Worm (Caenorhabditis elegans): ENCODE measurements around the gene R02F11.1.

DNA sequence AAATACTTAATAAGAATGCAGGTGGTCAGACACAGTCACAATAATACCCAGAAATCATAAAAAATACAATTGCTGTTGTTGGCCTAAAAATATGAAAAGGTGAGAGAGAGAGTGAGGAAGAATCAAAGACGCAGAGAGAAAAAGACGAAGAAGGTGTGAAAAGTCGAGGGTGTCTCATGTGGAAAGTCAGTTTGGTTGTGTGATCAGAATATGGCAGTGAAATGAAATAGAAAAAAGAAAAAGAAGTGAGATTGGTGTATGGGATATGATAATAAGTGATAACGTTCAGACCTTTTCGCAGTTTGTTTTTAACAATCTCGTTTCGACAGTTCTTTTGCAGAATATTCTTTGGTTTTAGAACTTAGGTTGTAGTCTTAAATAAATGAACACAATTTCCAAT is 6.0 kb downstream of the R02F11.1 start:
- TF ChIP-seq ztf-11 (tag; optimal IDR thresholded peaks at IDR 0.05) (no peak), elt-3 (tag; optimal IDR thresholded peaks at IDR 0.05) (no peak), lin-13 (tag; optimal IDR thresholded peaks at IDR 0.05) (no peak), unc-62 (GFP tag; optimal IDR thresholded peaks at IDR 0.05) (no peak), mab-5 (tag; optimal IDR thresholded peaks at IDR 0.05) (no peak), ces-1 (GFP tag; optimal IDR thresholded peaks at IDR 0.05) (no peak), blmp-1 (tag; optimal IDR thresholded peaks at IDR 0.05) (no peak), lsy-2 (tag; optimal IDR thresholded peaks at IDR 0.05) (no peak), nhr-12 (tag; optimal IDR thresholded peaks at IDR 0.05) (no peak)
